Fruit fly (Drosophila melanogaster) whole organism: Measurements from ENCODE around the gene Gbs-70E.

Experiments
- CG8478 ChIP-seq: fragments of >200 bp; optimal IDR thresholded peaks from 2 replicates; lab custom pipeline; 2018; ENCODE audit warnings: inconsistent platforms
- Dll ChIP-seq: fragments of >200 bp; optimal IDR thresholded peaks from 2 replicates; lab custom pipeline; 2017
- EcR ChIP-seq, 2 experiments: fragments of >200 bp; optimal IDR thresholded peaks; 2 replicates each; lab custom pipeline; 2017; ENCODE audit warnings: missing biosample characterization in 2 of 2, missing genetic modification characterization in 2 of 2, missing genetic modification reagents in 2 of 2
- pan ChIP-seq: fragments of >200 bp; optimal IDR thresholded peaks from 2 replicates; lab custom pipeline; 2017
- psq ChIP-seq: fragments of >200 bp; optimal IDR thresholded peaks from 2 replicates; lab custom pipeline; 2017
- usp ChIP-seq: fragments of >200 bp; optimal IDR thresholded peaks from 2 replicates; lab custom pipeline; 2017; ENCODE audit warnings: missing biosample characterization, missing genetic modification characterization, mixed read lengths

Gene Gbs-70E

dm6 chr3L:14569620-14570537, 19.1 kb upstream of the Gbs-70E start:
- TF ChIP-seq pan (no peak), CG8478 (lab: Kevin White, UChicago) (no peak), psq (lab: Kevin White, UChicago) (no peak), EcR (GFP tag; optimal IDR thresholded peaks at IDR 0.05; lab: Kevin White, UChicago) (no peak), usp (GFP tag; lab: Kevin White, UChicago) (no peak), Dll (lab: Kevin White, UChicago) (no peak)

- TF ChIP-seq pan (no peak), psq (lab: Kevin White, UChicago) (no peak), EcR (GFP tag; optimal IDR thresholded peaks at IDR 0.05; lab: Kevin White, UChicago) (no peak), CG8478 (lab: Kevin White, UChicago) (no peak), usp (GFP tag; lab: Kevin White, UChicago) (no peak), Dll (lab: Kevin White, UChicago) (no peak)
Observed at dm6 chr3L:14567140-14567539, 16.4 kb upstream of the Gbs-70E start, which contains the start of gene CG42758. Gene CG42758 (plus strand): TSS chr3L:14567440.

DNA sequence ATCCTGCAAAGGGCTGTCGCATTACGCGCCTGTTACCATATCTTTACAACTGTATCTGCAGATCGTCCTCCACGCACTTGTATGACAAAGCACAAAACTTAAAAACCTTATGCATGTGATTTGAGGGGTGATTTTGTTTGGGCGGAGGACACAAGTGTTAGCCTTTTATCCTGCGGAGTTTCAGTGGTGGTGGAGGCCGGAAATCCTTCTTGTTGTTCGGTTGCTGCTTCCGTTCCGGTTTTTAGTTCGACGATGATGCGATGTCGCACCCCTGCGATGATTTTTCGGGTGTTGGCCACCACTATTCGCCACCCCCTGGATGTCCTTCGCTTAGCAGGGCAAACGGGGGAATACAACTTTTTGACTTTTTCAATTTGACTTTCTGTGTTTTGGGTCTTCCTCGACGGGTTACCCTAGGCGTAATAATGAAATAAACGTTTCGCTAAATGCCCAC, 14.4 kb upstream of the Gbs-70E start:
- TF ChIP-seq CG8478 (lab: Kevin White, UChicago) (no peak), EcR (GFP tag; optimal IDR thresholded peaks at IDR 0.05; lab: Kevin White, UChicago) (no peak), usp (GFP tag; lab: Kevin White, UChicago) (no peak), psq (lab: Kevin White, UChicago) (no peak), pan (no peak), Dll (lab: Kevin White, UChicago) (no peak)

DNA sequence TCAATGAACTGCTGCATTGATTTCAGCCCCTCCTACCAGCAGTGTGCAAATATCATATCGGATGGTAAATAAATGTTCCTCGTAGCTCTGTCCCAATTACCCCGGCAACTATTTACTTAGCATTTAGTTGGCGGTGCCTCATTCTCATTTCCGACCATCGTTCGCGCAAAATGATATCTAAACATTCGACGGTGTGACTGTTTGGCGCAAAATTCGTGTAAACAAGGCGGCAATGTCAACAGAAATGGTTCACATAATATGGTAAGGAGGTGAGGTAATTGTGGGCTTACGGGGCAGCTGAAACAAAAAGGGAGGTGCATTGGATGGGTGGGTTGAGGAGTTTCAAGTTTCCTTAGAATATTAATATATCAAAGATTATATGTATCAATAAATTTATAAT, 13.6 kb upstream of the Gbs-70E start:
- no peak for TF ChIP-seq EcR (GFP tag; optimal IDR thresholded peaks at IDR 0.05; lab: Kevin White, UChicago)
- TF ChIP-seq Dll (lab: Kevin White, UChicago): no peak
- no peak for TF ChIP-seq usp (GFP tag; lab: Kevin White, UChicago)
- no peak for TF ChIP-seq pan
- no peak for TF ChIP-seq psq (lab: Kevin White, UChicago)
- TF ChIP-seq CG8478 (lab: Kevin White, UChicago): no peak

DNA sequence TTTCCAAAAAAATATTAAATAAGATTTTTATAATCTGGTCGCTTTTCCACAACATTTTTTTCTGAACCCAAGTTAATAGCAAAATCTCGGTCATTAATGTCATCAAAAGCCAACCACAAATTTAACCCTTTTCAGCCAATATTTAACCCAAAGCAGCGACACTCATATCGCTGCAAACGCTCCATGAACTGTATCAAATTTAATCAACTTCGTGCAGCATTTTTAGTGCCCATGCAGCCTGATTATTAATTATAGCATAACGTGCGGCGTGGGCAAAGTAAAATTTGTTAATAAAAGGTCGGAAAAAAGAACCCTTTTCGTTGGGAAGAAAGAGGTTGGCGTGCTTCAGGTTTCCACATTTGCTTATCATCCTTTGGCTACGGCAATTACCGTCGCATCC, 12.7 kb upstream of the Gbs-70E start:
- TF ChIP-seq pan (no peak), usp (GFP tag; lab: Kevin White, UChicago) (no peak), CG8478 (lab: Kevin White, UChicago) (no peak), psq (lab: Kevin White, UChicago) (no peak), Dll (lab: Kevin White, UChicago) (no peak), EcR (GFP tag; optimal IDR thresholded peaks at IDR 0.05; lab: Kevin White, UChicago) (no peak)

DNA sequence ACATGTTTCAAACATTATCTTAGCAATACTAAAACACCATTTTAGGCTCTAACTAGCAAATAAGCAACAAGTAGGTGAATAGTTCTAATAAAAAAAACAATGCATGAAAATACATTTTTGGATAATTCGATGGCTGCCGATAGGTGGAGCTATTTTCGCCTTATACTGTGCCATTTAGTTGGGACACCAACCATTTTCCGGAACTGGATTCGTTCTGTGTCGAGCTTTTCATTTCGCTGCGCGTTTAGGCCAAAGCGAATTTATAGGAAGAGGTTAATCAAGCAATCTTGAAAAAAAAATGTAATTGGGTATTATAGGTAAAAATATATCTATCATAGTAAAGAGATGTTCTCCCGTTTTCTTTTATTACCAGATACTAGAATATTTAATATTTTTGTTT, 11.9 kb upstream of the Gbs-70E start:
- TF ChIP-seq psq (lab: Kevin White, UChicago) (no peak), EcR (GFP tag; optimal IDR thresholded peaks at IDR 0.05; lab: Kevin White, UChicago) (no peak), CG8478 (lab: Kevin White, UChicago) (peak; percentile 0), Dll (lab: Kevin White, UChicago) (no peak), usp (GFP tag; lab: Kevin White, UChicago) (no peak), pan (no peak)

dm6 chr3L:14560664-14561063, 9.9 kb upstream of the Gbs-70E start, which contains the start of gene Lk:
Gene Lk (minus strand): TSS chr3L:14560764.
- no peak for TF ChIP-seq Dll (lab: Kevin White, UChicago)
- TF ChIP-seq psq (lab: Kevin White, UChicago): no peak
- TF ChIP-seq pan: no peak
- TF ChIP-seq usp (GFP tag; lab: Kevin White, UChicago): no peak
- TF ChIP-seq EcR (GFP tag; optimal IDR thresholded peaks at IDR 0.05; lab: Kevin White, UChicago): no peak
- TF ChIP-seq CG8478 (lab: Kevin White, UChicago): no peak

DNA sequence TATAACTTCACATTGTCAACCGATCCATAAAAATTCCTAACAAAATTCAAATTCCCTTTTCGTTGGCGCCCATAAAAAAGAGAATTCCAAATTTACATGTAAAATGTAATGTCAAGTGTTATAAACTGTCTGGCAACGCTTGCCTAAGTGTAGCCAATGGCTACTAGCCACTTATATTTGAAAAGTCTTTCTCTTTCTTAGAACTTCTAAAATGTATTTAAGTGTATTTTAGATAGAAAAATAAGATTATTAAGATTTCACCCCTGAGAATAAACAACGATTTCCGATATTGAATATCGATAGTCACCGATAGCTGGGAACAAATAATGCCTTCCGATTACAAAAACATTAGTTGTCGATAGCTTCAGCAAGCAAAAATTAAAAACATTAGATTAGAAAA, 8.9 kb upstream of the Gbs-70E start, which contains the start of gene CG34039:
CG34039 (plus strand) TSS at position 342 of the 400 bp plus-strand sequence.
- TF ChIP-seq psq (lab: Kevin White, UChicago) (no peak), CG8478 (lab: Kevin White, UChicago) (no peak), EcR (GFP tag; optimal IDR thresholded peaks at IDR 0.05; lab: Kevin White, UChicago) (no peak), pan (no peak), usp (GFP tag; lab: Kevin White, UChicago) (no peak), Dll (lab: Kevin White, UChicago) (no peak)

DNA sequence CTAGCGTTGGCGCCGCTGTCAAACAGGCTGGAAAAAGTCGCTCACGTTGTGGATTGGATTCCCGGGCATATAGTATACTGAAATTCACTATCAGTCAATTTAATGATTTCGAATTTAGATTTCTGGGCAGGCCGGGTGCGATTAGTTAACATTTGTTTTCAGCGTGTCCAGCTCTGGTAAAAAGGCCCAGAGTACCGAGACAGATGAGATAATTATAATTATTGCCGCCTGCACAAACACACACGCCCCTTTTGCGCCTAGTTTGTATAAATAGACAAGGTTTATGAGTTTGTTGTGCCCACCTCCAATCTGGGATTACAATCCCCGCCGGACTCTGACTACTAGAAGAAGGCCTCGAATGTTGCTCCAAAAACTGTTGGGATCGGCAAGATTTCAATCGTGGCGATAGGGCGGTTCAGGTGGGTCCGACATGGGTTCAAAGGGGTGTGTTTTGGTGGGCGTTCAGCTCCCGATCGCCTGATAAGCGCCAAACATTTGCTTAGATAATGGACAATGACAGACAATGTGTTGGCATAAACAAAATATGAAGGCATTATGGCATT, 8.3 kb upstream of the Gbs-70E start:
- TF ChIP-seq Dll (lab: Kevin White, UChicago) (no peak), pan (no peak), usp (GFP tag; lab: Kevin White, UChicago) (no peak), EcR (GFP tag; optimal IDR thresholded peaks at IDR 0.05; lab: Kevin White, UChicago) (no peak), CG8478 (lab: Kevin White, UChicago) (no peak), psq (lab: Kevin White, UChicago) (no peak)

- TF ChIP-seq Dll (lab: Kevin White, UChicago) (no peak), usp (GFP tag; lab: Kevin White, UChicago) (no peak), pan (no peak), CG8478 (lab: Kevin White, UChicago) (no peak), EcR (GFP tag; optimal IDR thresholded peaks at IDR 0.05; lab: Kevin White, UChicago) (no peak), psq (lab: Kevin White, UChicago) (no peak)
Observed at dm6 chr3L:14558018-14558417, 7.2 kb upstream of the Gbs-70E start.
